Worm (Caenorhabditis elegans): Measurements from ENCODE around the gene nhr-285.
"Not testable (repeated sequence)": the region's sequence is repeated elsewhere in the genome, so short reads cannot be mapped to it uniquely, and the experiment has no call there.

- not testable (repeated sequence) for TF ChIP-seq F39B2.1 (GFP tag; IDR thresholded peaks at IDR 0.05); B0336.3 (GFP tag; IDR thresholded peaks at IDR 0.05); ceh-27 (GFP tag; optimal IDR thresholded peaks at IDR 0.05); T26A5.8 (tag; optimal IDR thresholded peaks at IDR 0.05); F22D6.2 (tag; optimal IDR thresholded peaks at IDR 0.05); lsl-1 (GFP tag; optimal IDR thresholded peaks at IDR 0.05); ztf-25 (GFP tag; IDR thresholded peaks at IDR 0.05); B0035.1 (tag; optimal IDR thresholded peaks at IDR 0.05); lin-35 (GFP tag; optimal IDR thresholded peaks at IDR 0.05); attf-5 (GFP tag; optimal IDR thresholded peaks at IDR 0.05); madf-10 (tag; optimal IDR thresholded peaks at IDR 0.05)
These were observed 24.3 kb downstream of the nhr-285 start, which contains the start of gene str-8 for ce11 chrV:15754731-15755130.

Measured in whole organism, young adult.